Fruit fly (Drosophila melanogaster) whole organism: ENCODE results near the gene Cys.

ENCODE experiments used
- CG8478 ChIP-seq: fragments of >200 bp; optimal IDR thresholded peaks from 2 replicates; lab custom pipeline; 2018; ENCODE audit warnings: inconsistent platforms
- Dll ChIP-seq: fragments of >200 bp; optimal IDR thresholded peaks from 2 replicates; lab custom pipeline; 2017
- EcR ChIP-seq, 2 experiments: fragments of >200 bp; optimal IDR thresholded peaks; 2 replicates each; lab custom pipeline; 2017; ENCODE audit warnings: missing biosample characterization in 2 of 2, missing genetic modification characterization in 2 of 2, missing genetic modification reagents in 2 of 2
- pan ChIP-seq: fragments of >200 bp; optimal IDR thresholded peaks from 2 replicates; lab custom pipeline; 2017
- psq ChIP-seq: fragments of >200 bp; optimal IDR thresholded peaks from 2 replicates; lab custom pipeline; 2017
- usp ChIP-seq: fragments of >200 bp; optimal IDR thresholded peaks from 2 replicates; lab custom pipeline; 2017; ENCODE audit warnings: missing biosample characterization, missing genetic modification characterization, mixed read lengths

The Cys gene

dm6 chr3R:14575718-14576187 lies 6.3 kb upstream of the Cys start, which contains the start of gene CG7987:
Gene CG7987 (minus strand): TSS chr3R:14575887.
- TF ChIP-seq CG8478 (lab: Kevin White, UChicago) = no peak
- no peak for TF ChIP-seq pan
- TF ChIP-seq psq (lab: Kevin White, UChicago) = peak; percentile 20
- no peak for TF ChIP-seq EcR (GFP tag; optimal IDR thresholded peaks at IDR 0.05; lab: Kevin White, UChicago)
- TF ChIP-seq Dll = no peak

dm6 chr3R:14574962-14575717 lies 5.7 kb upstream of the Cys start:
- TF ChIP-seq CG8478 (lab: Kevin White, UChicago) (peak; percentile 23), pan (no peak)

dm6 chr3R:14568501-14569137 lies 825 bp downstream of the Cys start, which contains the start of gene CG8066:
Gene CG8066 (minus strand): TSS chr3R:14568847.
- TF ChIP-seq usp (GFP tag; lab: Kevin White, UChicago) (no peak), EcR (GFP tag; optimal IDR thresholded peaks at IDR 0.05; lab: Kevin White, UChicago) (no peak), Dll (no peak), pan (no peak), psq (lab: Kevin White, UChicago) (no peak), CG8478 (lab: Kevin White, UChicago) (no peak)

- TF ChIP-seq usp (GFP tag; lab: Kevin White, UChicago) = no peak
- TF ChIP-seq psq (lab: Kevin White, UChicago) = no peak
- TF ChIP-seq EcR (GFP tag; optimal IDR thresholded peaks at IDR 0.05; lab: Kevin White, UChicago) = no peak
- TF ChIP-seq CG8478 (lab: Kevin White, UChicago) = no peak
- TF ChIP-seq Dll = no peak
- no peak for TF ChIP-seq pan
These were observed 1.6 kb downstream of the Cys start for dm6 chr3R:14567796-14568195.

- no peak for TF ChIP-seq EcR (GFP tag; optimal IDR thresholded peaks at IDR 0.05; lab: Kevin White, UChicago)
- no peak for TF ChIP-seq usp (GFP tag; lab: Kevin White, UChicago)
- TF ChIP-seq Dll = no peak
- no peak for TF ChIP-seq pan
- no peak for TF ChIP-seq CG8478 (lab: Kevin White, UChicago)
- no peak for TF ChIP-seq psq (lab: Kevin White, UChicago)
These were observed 2.1 kb downstream of the Cys start, which contains the start of gene CG31313 for dm6 chr3R:14567329-14567728. Gene CG31313 (minus strand): TSS chr3R:14567429.

- TF ChIP-seq EcR (GFP tag; optimal IDR thresholded peaks at IDR 0.05; lab: Kevin White, UChicago) (no peak), Dll (no peak), CG8478 (lab: Kevin White, UChicago) (no peak), pan (no peak), usp (GFP tag; lab: Kevin White, UChicago) (no peak), psq (lab: Kevin White, UChicago) (no peak)
These were observed 4.1 kb downstream of the Cys start, which contains the start of gene CG14852 for dm6 chr3R:14565065-14565977. Gene CG14852 (plus strand): TSS chr3R:14565927.

dm6 chr3R:14564705-14565064 lies 4.8 kb downstream of the Cys start, which contains the start of gene CG8087:
Gene CG8087 (minus strand): TSS chr3R:14564805.
- TF ChIP-seq usp (GFP tag; lab: Kevin White, UChicago) = no peak
- no peak for TF ChIP-seq CG8478 (lab: Kevin White, UChicago)
- TF ChIP-seq Dll = no peak

- TF ChIP-seq pan = no peak
- TF ChIP-seq psq (lab: Kevin White, UChicago) = no peak
- no peak for TF ChIP-seq EcR (GFP tag; optimal IDR thresholded peaks at IDR 0.05; lab: Kevin White, UChicago)
- no peak for TF ChIP-seq CG8478 (lab: Kevin White, UChicago)
- no peak for TF ChIP-seq Dll
- TF ChIP-seq usp (GFP tag; lab: Kevin White, UChicago) = no peak
These were observed 7.4 kb downstream of the Cys start, which contains the start of gene CG14851 for dm6 chr3R:14562040-14562439. Gene CG14851 (plus strand): TSS chr3R:14562340.

dm6 chr3R:14560635-14561034 lies 8.8 kb downstream of the Cys start, which contains the start of gene Jig:
Gene Jig (plus strand): TSS chr3R:14560935.
- no peak for TF ChIP-seq Dll
- no peak for TF ChIP-seq pan
- TF ChIP-seq EcR (GFP tag; optimal IDR thresholded peaks at IDR 0.05; lab: Kevin White, UChicago) = no peak
- TF ChIP-seq CG8478 (lab: Kevin White, UChicago) = no peak
- TF ChIP-seq usp (GFP tag; lab: Kevin White, UChicago) = no peak
- TF ChIP-seq psq (lab: Kevin White, UChicago) = no peak

dm6 chr3R:14559954-14560353 lies 9.5 kb downstream of the Cys start, which contains the start of gene CG14854:
Gene CG14854 (minus strand): TSS chr3R:14560054.
- TF ChIP-seq usp (GFP tag; lab: Kevin White, UChicago) = no peak
- no peak for TF ChIP-seq EcR (GFP tag; optimal IDR thresholded peaks at IDR 0.05; lab: Kevin White, UChicago)
- TF ChIP-seq psq (lab: Kevin White, UChicago) = no peak
- no peak for TF ChIP-seq pan
- TF ChIP-seq Dll = no peak
- no peak for TF ChIP-seq CG8478 (lab: Kevin White, UChicago)

dm6 chr3R:14558383-14558883 lies 11.0 kb downstream of the Cys start:
- TF ChIP-seq usp (GFP tag; lab: Kevin White, UChicago) = no peak
